Fruit fly (Drosophila melanogaster): ENCODE measurements around the gene Prx6a.

Prx6a gene

dm6 chr2L:2897024-2897549, 19.1 kb upstream of the Prx6a start (continued):
- peak; percentile 82 for TF ChIP-seq slbo (GFP tag; IDR thresholded peaks at IDR 0.05)
- TF ChIP-seq Sry-δ (GFP tag; optimal IDR thresholded peaks at IDR 0.05), result peak; percentile 55
- TF ChIP-seq CG17361 (GFP tag; IDR thresholded peaks at IDR 0.05), result peak; percentile 87
- TF ChIP-seq croc (GFP tag; conservative IDR thresholded peaks at IDR 0.05), result peak; percentile 76
- TF ChIP-seq Dip3 (GFP tag; optimal IDR thresholded peaks at IDR 0.05), result peak; percentile 42
- TF ChIP-seq jumu (GFP tag; optimal IDR thresholded peaks at IDR 0.05), result peak; percentile 83
- peak; percentile 82 for TF ChIP-seq H2.0 (GFP tag; IDR thresholded peaks at IDR 0.05)
- peak; percentile 66 for TF ChIP-seq CG12744 (GFP tag; optimal IDR thresholded peaks at IDR 0.05)
- no peak for TF ChIP-seq CG8359 (GFP tag; optimal IDR thresholded peaks at IDR 0.05; ENCODE audit: borderline replicate concordance)
- no peak for TF ChIP-seq wek (GFP tag; optimal IDR thresholded peaks at IDR 0.05)
- TF ChIP-seq CG43689 (GFP tag; IDR thresholded peaks at IDR 0.05), result peak; percentile 63; the same call in 1 of the 2 replicates
- peak; percentile 80 for TF ChIP-seq CG11456 (GFP tag; IDR thresholded peaks at IDR 0.05)
- TF ChIP-seq en (GFP tag; optimal IDR thresholded peaks at IDR 0.05), result peak; percentile 72
- peak; percentile 69 for TF ChIP-seq CG17829 (tag; optimal IDR thresholded peaks at IDR 0.05)
- TF ChIP-seq CG11560 (tag; IDR thresholded peaks at IDR 0.05), result peak; percentile 68
- no peak; the same call in 1 of the 2 replicates for TF ChIP-seq rib (GFP tag; IDR thresholded peaks at IDR 0.05)
- peak; percentile 3 for TF ChIP-seq CG6854 (GFP tag; optimal IDR thresholded peaks at IDR 0.05)
- peak; percentile 57 for TF ChIP-seq Sox100B (GFP tag; optimal IDR thresholded peaks at IDR 0.05)
- TF ChIP-seq CG8089 (GFP tag; optimal IDR thresholded peaks at IDR 0.05), result peak; percentile 88
- peak; percentile 75 for TF ChIP-seq fu2 (GFP tag; optimal IDR thresholded peaks at IDR 0.05)
- TF ChIP-seq CG12236 (GFP tag; optimal IDR thresholded peaks at IDR 0.05), result peak; percentile 80
- peak; percentile 62 for TF ChIP-seq CG18764 (GFP tag; optimal IDR thresholded peaks at IDR 0.05)
- peak; percentile 83 for TF ChIP-seq disco-r (GFP tag; optimal IDR thresholded peaks at IDR 0.05)
- TF ChIP-seq Ets65A (GFP tag), result peak; percentile 97
- TF ChIP-seq CG17328 (GFP tag; IDR thresholded peaks at IDR 0.05), result peak; percentile 90
- TF ChIP-seq CG10366 (GFP tag; IDR thresholded peaks at IDR 0.05), result peak; percentile 81
- TF ChIP-seq CG13296 (GFP tag; optimal IDR thresholded peaks at IDR 0.05), result no peak
- peak; percentile 70 for TF ChIP-seq Mes4 (GFP tag; optimal IDR thresholded peaks at IDR 0.05)
- TF ChIP-seq Poxn (GFP tag; IDR thresholded peaks at IDR 0.05), result no peak
- no peak for TF ChIP-seq CG31365 (tag; optimal IDR thresholded peaks at IDR 0.05)
- TF ChIP-seq CG5953 (GFP tag; IDR thresholded peaks at IDR 0.05), result peak; percentile 46; the same call in 1 of the 2 replicates
- peak; percentile 61 for TF ChIP-seq CG2875 (GFP tag; optimal IDR thresholded peaks at IDR 0.05)
- peak; percentile 28 for TF ChIP-seq nau (GFP tag; optimal IDR thresholded peaks at IDR 0.05)
- TF ChIP-seq Dll (GFP tag; IDR thresholded peaks at IDR 0.05; ENCODE audit: partially characterized antibody), result no peak
- peak; percentile 64 for TF ChIP-seq mirr (GFP tag; optimal IDR thresholded peaks at IDR 0.05)
- TF ChIP-seq CG7963 (GFP tag; IDR thresholded peaks at IDR 0.05; ENCODE audit: partially characterized antibody), result no peak
- peak; percentile 75 for TF ChIP-seq CG10979 (tag; optimal IDR thresholded peaks at IDR 0.05)
- peak; percentile 87 for TF ChIP-seq CG8944 (GFP tag; optimal IDR thresholded peaks at IDR 0.05)
- TF ChIP-seq amos (GFP tag; IDR thresholded peaks at IDR 0.05; ENCODE audit: partially characterized antibody), result no peak
- peak; percentile 73 for TF ChIP-seq tx (GFP tag; optimal IDR thresholded peaks at IDR 0.05)
- no peak for TF ChIP-seq al (GFP tag; IDR thresholded peaks at IDR 0.05)
- TF ChIP-seq nmo (GFP tag; optimal IDR thresholded peaks at IDR 0.05), result peak; percentile 86
- TF ChIP-seq NfI (GFP tag; optimal IDR thresholded peaks at IDR 0.05), result peak; percentile 67
- TF ChIP-seq ro (GFP tag; IDR thresholded peaks at IDR 0.05), result peak; percentile 26; the same call in 1 of the 2 replicates
- TF ChIP-seq gt (GFP tag; IDR thresholded peaks at IDR 0.05), result peak; percentile 51; the same call in 1 of the 2 replicates
- TF ChIP-seq chn (GFP tag; optimal IDR thresholded peaks at IDR 0.05), result peak; percentile 92
- TF ChIP-seq CG1832 (GFP tag; optimal IDR thresholded peaks at IDR 0.05), result peak; percentile 63
- peak; percentile 81 for TF ChIP-seq Aef1 (GFP tag; IDR thresholded peaks at IDR 0.05)
- peak; percentile 86 for TF ChIP-seq CG6689 (GFP tag; IDR thresholded peaks at IDR 0.05)
- TF ChIP-seq maf-S (GFP tag; optimal IDR thresholded peaks at IDR 0.05), result peak; percentile 71
- TF ChIP-seq NC2α (GFP tag; optimal IDR thresholded peaks at IDR 0.05), result peak; percentile 77
